Fruit fly (Drosophila melanogaster) whole organism, wandering third instar larva: ENCODE results near the gene CG12118.

ENCODE experiments used
- Abd-B ChIP-seq: fragments of >200 bp; optimal IDR thresholded peaks from 2 replicates; lab custom pipeline; 2017; ENCODE audit warnings: missing biosample characterization, missing genetic modification characterization
- CG32264 ChIP-seq: fragments of 200-800 bp; sonication (Bioruptor generic); optimal IDR thresholded peaks from 2 replicates; lab custom pipeline; 2016; ENCODE audit warnings: missing biosample characterization, missing genetic modification characterization
- CG9705 ChIP-seq: fragments of 200-800 bp; sonication (Bioruptor generic); optimal IDR thresholded peaks from 2 replicates; lab custom pipeline; 2018; ENCODE audit warnings: missing biosample characterization, mild to moderate bottlenecking, missing genetic modification characterization
- CrebA ChIP-seq: fragments of 200-800 bp; sonication (Bioruptor generic); optimal IDR thresholded peaks from 2 replicates; lab custom pipeline; 2016; ENCODE audit warnings: missing biosample characterization, mild to moderate bottlenecking, missing genetic modification characterization, borderline replicate concordance
- Dfd ChIP-seq: fragments of >200 bp; optimal IDR thresholded peaks from 2 replicates; lab custom pipeline; 2017; ENCODE audit warnings: missing biosample characterization, missing genetic modification characterization
- Dif ChIP-seq: fragments of 200-275, 200-300 bp; sonication (Bioruptor generic); optimal IDR thresholded peaks from 2 replicates; lab custom pipeline; 2018; ENCODE audit warnings: missing biosample characterization, missing genetic modification characterization; ENCODE audit not compliant: partially characterized antibody
- GATAd ChIP-seq: sonication (Bioruptor generic); optimal IDR thresholded peaks from 2 replicates; lab custom pipeline; 2016; ENCODE audit warnings: missing biosample characterization, missing genetic modification characterization
- HLH106 ChIP-seq: fragments of 200-800 bp; optimal IDR thresholded peaks from 3 replicates; lab custom pipeline; 2019; ENCODE audit warnings: missing biosample characterization, mild to moderate bottlenecking, missing genetic modification characterization, moderate library complexity
- Hnf4 ChIP-seq: fragments of 200-800 bp; sonication (Bioruptor generic); optimal IDR thresholded peaks from 2 replicates; lab custom pipeline; 2016; ENCODE audit warnings: missing biosample characterization, mild to moderate bottlenecking, missing genetic modification characterization
- Hr78 ChIP-seq: fragments of >200 bp; optimal IDR thresholded peaks from 2 replicates; lab custom pipeline; 2017; ENCODE audit warnings: missing biosample characterization, missing genetic modification characterization
- Hr83 ChIP-seq: fragments of 200-300 bp; sonication (Bioruptor generic); optimal IDR thresholded peaks from 2 replicates; lab custom pipeline; 2016; ENCODE audit warnings: missing biosample characterization, mild to moderate bottlenecking, missing genetic modification characterization, moderate library complexity; ENCODE audit not compliant: poor library complexity, severe bottlenecking
- Jra ChIP-seq: sonication (Bioruptor generic); optimal IDR thresholded peaks from 2 replicates; lab custom pipeline; 2016; ENCODE audit warnings: missing biosample characterization, missing genetic modification characterization
- Mio ChIP-seq: sonication (Bioruptor generic); optimal IDR thresholded peaks from 2 replicates; lab custom pipeline; 2016; ENCODE audit warnings: missing biosample characterization, missing genetic modification characterization
- Myc ChIP-seq: fragments of >200 bp; optimal IDR thresholded peaks from 2 replicates; lab custom pipeline; 2017
- N ChIP-seq: fragments of >200 bp; optimal IDR thresholded peaks from 2 replicates; lab custom pipeline; 2018; ENCODE audit warnings: missing biosample characterization, missing external identifiers, missing genetic modification characterization
- OdsH ChIP-seq: fragments of 200-800 bp; sonication (Bioruptor generic); optimal IDR thresholded peaks from 2 replicates; lab custom pipeline; 2016; ENCODE audit warnings: missing biosample characterization, mild to moderate bottlenecking, missing genetic modification characterization
- Rel ChIP-seq, 2 experiments: fragments of 200-800 bp; sonication (Bioruptor generic) in 1 of 2; optimal IDR thresholded peaks; 2 replicates in 1 of 2; 3 replicates in 1 of 2; lab custom pipeline; 2016 to 2019; ENCODE audit warnings: mild to moderate bottlenecking in 2 of 2, missing biosample characterization in 2 of 2, missing genetic modification characterization in 2 of 2, moderate library complexity in 1 of 2
- Sp1 ChIP-seq: fragments of 200-800 bp; sonication (Bioruptor generic); optimal IDR thresholded peaks from 3 replicates; lab custom pipeline; 2019; ENCODE audit warnings: missing biosample characterization, mild to moderate bottlenecking, missing genetic modification characterization, moderate library complexity
- Vsx2 ChIP-seq: fragments of 200-300, 225-300 bp; sonication (Bioruptor generic); optimal IDR thresholded peaks from 2 replicates; lab custom pipeline; 2018; ENCODE audit warnings: missing biosample characterization, missing genetic modification characterization; ENCODE audit not compliant: partially characterized antibody
- br ChIP-seq: fragments of 200-800 bp; sonication (Bioruptor generic); optimal IDR thresholded peaks from 2 replicates; lab custom pipeline; 2016; ENCODE audit warnings: missing biosample characterization, missing genetic modification characterization
- brk ChIP-seq: fragments of 200-800 bp; sonication (Bioruptor generic); optimal IDR thresholded peaks from 2 replicates; lab custom pipeline; 2016; ENCODE audit warnings: missing biosample characterization, mild to moderate bottlenecking, missing genetic modification characterization
- dl ChIP-seq, 2 experiments: fragments of 175-275, 200-275 bp in 1 of 2; fragments of 200-275 bp in 1 of 2; sonication (Bioruptor generic); optimal IDR thresholded peaks; lab custom pipeline; 2018; ENCODE audit warnings: mild to moderate bottlenecking in 2 of 2, missing biosample characterization in 2 of 2, missing genetic modification characterization in 2 of 2, moderate library complexity in 2 of 2; ENCODE audit not compliant: partially characterized antibody in 2 of 2, insufficient read depth in 1 of 2
- dmrt93B ChIP-seq: fragments of 200-800 bp; sonication (Bioruptor generic); optimal IDR thresholded peaks from 2 replicates; lab custom pipeline; 2018; ENCODE audit warnings: missing biosample characterization, mild to moderate bottlenecking, missing genetic modification characterization
- dsf ChIP-seq: sonication (Bioruptor generic); optimal IDR thresholded peaks from 2 replicates; lab custom pipeline; 2016; ENCODE audit warnings: missing biosample characterization, missing genetic modification characterization, borderline replicate concordance
- ey ChIP-seq: fragments of 200-800 bp; sonication (Bioruptor generic); optimal IDR thresholded peaks from 2 replicates; lab custom pipeline; 2016; ENCODE audit warnings: missing biosample characterization, missing genetic modification characterization
- foxo ChIP-seq, 2 experiments: fragments of 200-800 bp; sonication (Bioruptor generic); optimal IDR thresholded peaks; 2 replicates in 1 of 2; 3 replicates in 1 of 2; lab custom pipeline; 2016 to 2017; ENCODE audit warnings: missing biosample characterization in 2 of 2, missing genetic modification characterization in 2 of 2
- fru ChIP-seq: fragments of 200-800 bp; sonication (Bioruptor generic); optimal IDR thresholded peaks from 3 replicates; lab custom pipeline; 2016; ENCODE audit warnings: missing biosample characterization, mild to moderate bottlenecking, missing genetic modification characterization
- h ChIP-seq: fragments of 200-800 bp; sonication (Bioruptor generic); optimal IDR thresholded peaks from 3 replicates; lab custom pipeline; 2016; ENCODE audit warnings: missing biosample characterization, mild to moderate bottlenecking, missing genetic modification characterization
- jim ChIP-seq: fragments of 175-275, 200-325 bp; sonication (Bioruptor generic); optimal IDR thresholded peaks from 2 replicates; lab custom pipeline; 2016; ENCODE audit warnings: missing biosample characterization, mild to moderate bottlenecking, missing genetic modification characterization
- lola ChIP-seq: fragments of >200 bp; optimal IDR thresholded peaks from 2 replicates; lab custom pipeline; 2017; ENCODE audit warnings: missing biosample characterization, missing genetic modification characterization
- pan ChIP-seq: fragments of >200 bp; optimal IDR thresholded peaks from 2 replicates; lab custom pipeline; 2017
- psq ChIP-seq: fragments of 200-800 bp; sonication (Bioruptor generic); optimal IDR thresholded peaks from 3 replicates; lab custom pipeline; 2017; ENCODE audit warnings: missing biosample characterization, mild to moderate bottlenecking, missing genetic modification characterization, moderate library complexity
- rgr ChIP-seq: fragments of 200-800 bp; sonication (Bioruptor generic); optimal IDR thresholded peaks from 3 replicates; lab custom pipeline; 2016; ENCODE audit warnings: missing biosample characterization, mild to moderate bottlenecking, missing genetic modification characterization
- sage ChIP-seq: fragments of 200-800 bp; sonication (Bioruptor generic); optimal IDR thresholded peaks from 2 replicates; lab custom pipeline; 2016; ENCODE audit warnings: missing biosample characterization, mild to moderate bottlenecking, missing genetic modification characterization
- sv ChIP-seq: fragments of 200-800 bp; sonication (Bioruptor generic); optimal IDR thresholded peaks from 3 replicates; lab custom pipeline; 2016; ENCODE audit warnings: missing biosample characterization, missing genetic modification characterization
- tai ChIP-seq: sonication (Bioruptor generic); optimal IDR thresholded peaks from 2 replicates; lab custom pipeline; 2016; ENCODE audit warnings: missing biosample characterization, missing genetic modification characterization
- usp ChIP-seq: fragments of >200 bp; optimal IDR thresholded peaks from 2 replicates; lab custom pipeline; 2017; ENCODE audit warnings: missing biosample characterization, missing genetic modification characterization
- woc ChIP-seq: sonication (Bioruptor generic); optimal IDR thresholded peaks from 2 replicates; lab custom pipeline; 2016; ENCODE audit warnings: missing biosample characterization, mild to moderate bottlenecking, missing genetic modification characterization

Gene CG12118

DNA sequence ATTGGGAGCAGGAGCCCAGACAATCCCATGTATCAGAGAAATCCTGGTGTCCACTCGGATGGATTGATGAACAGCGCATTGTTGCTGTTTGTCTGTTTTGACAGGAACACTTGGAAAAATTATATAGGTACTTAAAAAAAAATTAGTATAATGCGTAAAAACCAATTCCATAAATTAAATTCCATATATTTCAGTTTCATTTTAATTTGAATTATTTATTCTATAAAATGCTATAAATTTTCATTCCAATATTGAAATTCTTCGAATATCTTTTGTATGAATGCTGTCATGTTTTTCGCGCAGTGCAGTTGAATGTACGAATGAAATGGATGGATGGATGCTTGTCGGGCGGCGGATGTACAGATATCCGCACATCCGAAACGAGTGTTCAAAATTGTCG lies 14.6 kb upstream of the CG12118 start, which contains the start of gene SmydA-9:
TSS of gene SmydA-9 (minus strand) at position 101 of the 400 bp plus-strand sequence.
- TF ChIP-seq HLH106 (tag; lab: Kevin White, UChicago), result peak; percentile 48
- peak; percentile 7 for TF ChIP-seq h (GFP tag; lab: Kevin White, UChicago)
- TF ChIP-seq foxo (GFP tag; optimal IDR thresholded peaks at IDR 0.05; lab: Kevin White, UChicago), result no peak

DNA sequence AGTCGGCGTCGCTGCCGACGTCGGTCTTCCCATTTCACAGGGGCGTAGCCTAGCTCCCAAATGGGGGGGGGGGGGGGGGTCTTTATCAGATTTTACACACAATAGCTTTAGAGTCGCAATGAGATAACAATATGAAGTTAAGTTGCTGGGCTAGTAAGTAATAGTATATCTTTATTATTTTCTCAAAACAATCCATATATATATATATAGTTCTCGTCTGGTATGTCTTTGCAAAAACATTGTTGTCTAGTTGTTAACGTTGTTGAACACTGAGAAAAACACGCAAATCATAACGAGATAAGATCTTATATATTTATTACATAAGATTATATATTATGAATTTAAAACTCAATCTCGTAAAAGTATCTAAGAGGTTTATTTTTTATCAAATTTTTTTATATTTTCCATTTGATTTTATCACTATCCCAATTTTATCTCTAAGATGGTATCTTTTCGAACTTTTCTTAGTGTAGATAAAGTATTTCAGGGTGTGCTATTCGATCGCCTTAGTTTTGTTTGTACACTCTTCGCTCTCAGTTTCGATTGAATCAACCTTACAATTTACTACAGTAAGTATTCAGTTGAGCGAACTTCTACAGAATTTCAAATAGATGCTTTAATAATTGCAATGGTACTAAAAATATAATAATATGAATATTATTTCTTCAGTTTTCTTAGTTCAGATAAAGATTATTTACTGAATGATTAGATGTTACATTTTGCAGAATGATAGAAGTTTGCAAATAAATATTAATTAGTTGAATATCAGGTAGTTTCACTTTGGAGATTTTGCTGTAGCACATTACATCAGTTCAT lies 5.9 kb upstream of the CG12118 start:
- no peak for TF ChIP-seq dl (GFP tag; optimal IDR thresholded peaks at IDR 0.05; lab: Kevin White, UChicago; ENCODE audit: insufficient read depth in 1 of 2, partially characterized antibody in 2 of 2)
- no peak for TF ChIP-seq ey (GFP tag; lab: Kevin White, UChicago)
- no peak for TF ChIP-seq Sp1 (GFP tag; lab: Kevin White, UChicago)
- no peak for TF ChIP-seq woc
- TF ChIP-seq usp (GFP tag; lab: Kevin White, UChicago), result no peak
- TF ChIP-seq Abd-B (GFP tag; lab: Kevin White, UChicago), result no peak
- TF ChIP-seq CG9705 (GFP tag; lab: Kevin White, UChicago), result no peak
- TF ChIP-seq CrebA, result no peak
- TF ChIP-seq sage, result no peak
- peak; percentile 44 for TF ChIP-seq HLH106 (tag; lab: Kevin White, UChicago)
- TF ChIP-seq Vsx2, result no peak
- TF ChIP-seq Hr78 (GFP tag; lab: Kevin White, UChicago), result no peak
- TF ChIP-seq h (GFP tag; lab: Kevin White, UChicago), result peak; percentile 14
- TF ChIP-seq Dfd (GFP tag; lab: Kevin White, UChicago), result no peak
- no peak for TF ChIP-seq lola (GFP tag; lab: Kevin White, UChicago)
- no peak for TF ChIP-seq Hnf4
- no peak for TF ChIP-seq br (GFP tag; lab: Kevin White, UChicago)
- no peak for TF ChIP-seq Rel (GFP tag; optimal IDR thresholded peaks at IDR 0.05; lab: Kevin White, UChicago)
- no peak for TF ChIP-seq Rel (tag; optimal IDR thresholded peaks at IDR 0.05; lab: Kevin White, UChicago)
- no peak for TF ChIP-seq dsf (GFP tag; lab: Kevin White, UChicago)
- TF ChIP-seq fru, result peak; percentile 21
- no peak for TF ChIP-seq jim (GFP tag; lab: Kevin White, UChicago)
- no peak for TF ChIP-seq Myc
- no peak for TF ChIP-seq GATAd (GFP tag; lab: Kevin White, UChicago)
- TF ChIP-seq Dif, result no peak
- TF ChIP-seq Mio, result no peak
- peak; percentile 29 for TF ChIP-seq psq (GFP tag; lab: Kevin White, UChicago)
- TF ChIP-seq pan, result no peak
- TF ChIP-seq tai, result no peak
- TF ChIP-seq CG32264, result no peak
- TF ChIP-seq brk (GFP tag; lab: Kevin White, UChicago), result no peak
- peak; percentile 4 for TF ChIP-seq sv
- no peak for TF ChIP-seq N (GFP tag; lab: Kevin White, UChicago)
- no peak for TF ChIP-seq Hr83 (GFP tag; lab: Kevin White, UChicago)
- peak; percentile 44 for TF ChIP-seq rgr (GFP tag; lab: Kevin White, UChicago)
- no peak for TF ChIP-seq Jra (GFP tag; lab: Kevin White, UChicago)
- TF ChIP-seq foxo (GFP tag; optimal IDR thresholded peaks at IDR 0.05; lab: Kevin White, UChicago), result peak in 1 of 2 experiments; percentile 5
- no peak for TF ChIP-seq OdsH (GFP tag; lab: Kevin White, UChicago)
- TF ChIP-seq dmrt93B (GFP tag; lab: Kevin White, UChicago), result no peak

DNA sequence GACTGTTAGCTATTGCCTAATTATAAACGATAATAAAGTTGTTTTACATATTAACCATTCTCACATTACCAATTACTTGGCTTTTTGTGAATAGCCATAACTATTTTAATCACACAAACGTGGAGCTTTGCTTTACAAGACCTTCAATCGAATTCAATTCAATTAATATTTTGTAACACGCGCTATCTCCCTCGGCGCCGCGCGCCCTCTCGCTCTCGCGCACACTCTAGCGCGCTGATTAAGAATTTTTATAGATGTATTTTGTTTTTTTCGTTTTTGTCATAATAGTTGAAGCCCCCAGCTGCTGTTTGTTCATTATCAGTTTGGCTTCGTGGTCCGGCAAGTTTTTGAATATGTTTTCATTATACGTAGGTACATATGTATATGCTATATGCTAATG lies 4.9 kb upstream of the CG12118 start:
- no peak for TF ChIP-seq Hr83 (GFP tag; lab: Kevin White, UChicago)
- TF ChIP-seq Hr78 (GFP tag; lab: Kevin White, UChicago), result no peak
- TF ChIP-seq dmrt93B (GFP tag; lab: Kevin White, UChicago), result no peak
- TF ChIP-seq psq (GFP tag; lab: Kevin White, UChicago), result no peak
- TF ChIP-seq Vsx2, result no peak
- TF ChIP-seq Dif, result no peak
- TF ChIP-seq jim (GFP tag; lab: Kevin White, UChicago), result no peak
- no peak for TF ChIP-seq Jra (GFP tag; lab: Kevin White, UChicago)
- TF ChIP-seq HLH106 (tag; lab: Kevin White, UChicago), result no peak
- no peak for TF ChIP-seq Mio
- TF ChIP-seq dsf (GFP tag; lab: Kevin White, UChicago), result no peak
- TF ChIP-seq foxo (GFP tag; optimal IDR thresholded peaks at IDR 0.05; lab: Kevin White, UChicago), result no peak
